Worm (Caenorhabditis elegans) whole organism, L3 larva: ENCODE measurements around the gene C28C12.12.

Experiments used
- R02D3.7 ChIP-seq: fragments of 150-350 bp; optimal IDR thresholded peaks from 2 replicates; lab custom pipeline; 2014; ENCODE audit warnings: missing biosample characterization, missing genetic modification characterization
- ZK546.5 ChIP-seq: sonication (generic microtip); optimal IDR thresholded peaks from 2 replicates; lab custom pipeline; 2017; ENCODE audit warnings: missing biosample characterization, missing genetic modification characterization
- aly-2 ChIP-seq: fragments of 150-350 bp; optimal IDR thresholded peaks from 2 replicates; lab custom pipeline; 2014; ENCODE audit warnings: missing biosample characterization, missing genetic modification characterization
- ama-1 ChIP-seq: fragments of 150-350 bp; optimal IDR thresholded peaks from 2 replicates; lab custom pipeline; 2018
- ceh-16 ChIP-seq: sonication (generic microtip); optimal IDR thresholded peaks from 2 replicates; lab custom pipeline; 2017; ENCODE audit warnings: missing biosample characterization, missing genetic modification characterization
- ceh-28 ChIP-seq: fragments of 150-350 bp; optimal IDR thresholded peaks from 2 replicates; lab custom pipeline; 2014; ENCODE audit warnings: missing biosample characterization, missing genetic modification reagents, missing genetic modification characterization
- ceh-82 ChIP-seq: fragments of 150-350 bp; optimal IDR thresholded peaks from 2 replicates; lab custom pipeline; 2014; ENCODE audit warnings: missing biosample characterization, missing genetic modification characterization
- ceh-9 ChIP-seq: sonication (generic microtip); optimal IDR thresholded peaks from 2 replicates; lab custom pipeline; 2018; ENCODE audit warnings: missing biosample characterization, missing genetic modification characterization
- daf-12 ChIP-seq: fragments of 150-350 bp; optimal IDR thresholded peaks from 2 replicates; lab custom pipeline; 2014; ENCODE audit warnings: missing biosample characterization, missing genetic modification reagents, missing genetic modification characterization
- egl-27 ChIP-seq: sonication (generic microtip); optimal IDR thresholded peaks from 4 replicates; lab custom pipeline; 2017; ENCODE audit warnings: missing biosample characterization, missing genetic modification reagents, missing genetic modification characterization
- egl-5 ChIP-seq: fragments of 150-350 bp; optimal IDR thresholded peaks from 2 replicates; lab custom pipeline; 2017; ENCODE audit warnings: missing biosample characterization, missing genetic modification reagents, missing genetic modification characterization, inconsistent platforms
- elt-1 ChIP-seq: fragments of 150-350 bp; optimal IDR thresholded peaks from 2 replicates; lab custom pipeline; 2014; ENCODE audit warnings: missing biosample characterization, missing genetic modification characterization
- elt-2 ChIP-seq: sonication (generic microtip); optimal IDR thresholded peaks from 2 replicates; lab custom pipeline; 2016; ENCODE audit warnings: missing genetic modification reagents, mild to moderate bottlenecking, missing genetic modification characterization, missing compliant biosample characterization
- elt-3 ChIP-seq, 3 experiments: fragments of 150-350 bp in 1 of 3; sonication (generic microtip) in 2 of 3; optimal IDR thresholded peaks; 2 replicates in 2 of 3; 4 replicates in 1 of 3; lab custom pipeline; 2014 to 2017; ENCODE audit warnings: missing biosample characterization in 3 of 3, missing genetic modification characterization in 3 of 3
- eor-1 ChIP-seq, 2 experiments: fragments of 150-350 bp; optimal IDR thresholded peaks; 2 replicates each; lab custom pipeline; 2014 to 2018; ENCODE audit warnings: missing biosample characterization in 2 of 2, missing genetic modification characterization in 2 of 2
- fkh-10 ChIP-seq: sonication (generic microtip); optimal IDR thresholded peaks from 2 replicates; lab custom pipeline; 2017; ENCODE audit warnings: missing biosample characterization, missing genetic modification reagents, missing genetic modification characterization
- fkh-2 ChIP-seq: fragments of 150-350 bp; optimal IDR thresholded peaks from 2 replicates; lab custom pipeline; 2014; ENCODE audit warnings: missing biosample characterization, missing genetic modification reagents, missing genetic modification characterization
- fos-1 ChIP-seq: fragments of 150-350 bp; optimal IDR thresholded peaks from 2 replicates; lab custom pipeline; 2014; ENCODE audit warnings: missing biosample characterization, missing genetic modification characterization
- hmg-11 ChIP-seq: sonication (generic microtip); optimal IDR thresholded peaks from 2 replicates; lab custom pipeline; 2016; ENCODE audit warnings: missing genetic modification characterization, missing compliant biosample characterization
- jun-1 ChIP-seq: fragments of 150-350 bp; optimal IDR thresholded peaks from 2 replicates; lab custom pipeline; 2014; ENCODE audit warnings: missing biosample characterization, missing genetic modification reagents, missing genetic modification characterization
- lin-15B ChIP-seq: fragments of 150-350 bp; optimal IDR thresholded peaks from 2 replicates; lab custom pipeline; 2014; ENCODE audit warnings: missing biosample characterization, missing genetic modification characterization
- lin-39 ChIP-seq: fragments of 150-350 bp; optimal IDR thresholded peaks from 2 replicates; lab custom pipeline; 2018; ENCODE audit warnings: missing biosample characterization, missing genetic modification reagents, missing genetic modification characterization
- lsy-12 ChIP-seq: sonication (generic microtip); optimal IDR thresholded peaks from 2 replicates; lab custom pipeline; 2016; ENCODE audit warnings: mild to moderate bottlenecking, missing genetic modification characterization, missing compliant biosample characterization
- mdl-1 ChIP-seq: fragments of 150-350 bp; optimal IDR thresholded peaks from 2 replicates; lab custom pipeline; 2014; ENCODE audit warnings: missing biosample characterization, missing genetic modification characterization
- mml-1 ChIP-seq: fragments of 150-350 bp; sonication (generic microtip); optimal IDR thresholded peaks from 3 replicates; lab custom pipeline; 2014; ENCODE audit warnings: missing biosample characterization, missing genetic modification characterization
- nfya-1 ChIP-seq: sonication (generic microtip); optimal IDR thresholded peaks from 2 replicates; lab custom pipeline; 2017; ENCODE audit warnings: missing genetic modification characterization, mild to moderate bottlenecking, missing compliant biosample characterization, antibody characterized with exemption, moderate library complexity; ENCODE audit not compliant: insufficient read depth
- nhr-11 ChIP-seq: fragments of 150-350 bp; optimal IDR thresholded peaks from 2 replicates; lab custom pipeline; 2014; ENCODE audit warnings: missing biosample characterization, missing genetic modification characterization
- nhr-12 ChIP-seq: fragments of 150-350 bp; optimal IDR thresholded peaks from 2 replicates; lab custom pipeline; 2014; ENCODE audit warnings: missing biosample characterization, missing genetic modification characterization
- nhr-23 ChIP-seq: fragments of 150-350 bp; optimal IDR thresholded peaks from 2 replicates; lab custom pipeline; 2014; ENCODE audit warnings: missing biosample characterization, missing genetic modification reagents, missing genetic modification characterization
- nhr-237 ChIP-seq: fragments of 150-350 bp; optimal IDR thresholded peaks from 2 replicates; lab custom pipeline; 2014; ENCODE audit warnings: missing biosample characterization, missing genetic modification characterization
- nhr-25 ChIP-seq: sonication (generic microtip); optimal IDR thresholded peaks from 2 replicates; lab custom pipeline; 2017; ENCODE audit warnings: missing biosample characterization, missing genetic modification characterization
- nhr-28 ChIP-seq: fragments of 150-350 bp; optimal IDR thresholded peaks from 2 replicates; lab custom pipeline; 2014; ENCODE audit warnings: missing biosample characterization, missing genetic modification characterization
- nhr-43 ChIP-seq: sonication (generic microtip); optimal IDR thresholded peaks from 2 replicates; lab custom pipeline; 2016; ENCODE audit warnings: mild to moderate bottlenecking, missing genetic modification characterization, missing compliant biosample characterization; ENCODE audit not compliant: poor library complexity, severe bottlenecking
- nhr-67 ChIP-seq: fragments of 150-350 bp; optimal IDR thresholded peaks from 2 replicates; lab custom pipeline; 2014; ENCODE audit warnings: missing biosample characterization, missing genetic modification characterization
- nhr-76 ChIP-seq: fragments of 150-350 bp; sonication (generic microtip); optimal IDR thresholded peaks from 5 replicates; lab custom pipeline; 2014; ENCODE audit warnings: missing biosample characterization, missing genetic modification characterization
- nhr-77 ChIP-seq: fragments of 150-350 bp; optimal IDR thresholded peaks from 2 replicates; lab custom pipeline; 2014; ENCODE audit warnings: missing biosample characterization, missing genetic modification characterization
- pha-4 ChIP-seq: fragments of 150-350 bp; optimal IDR thresholded peaks from 2 replicates; lab custom pipeline; 2014; ENCODE audit warnings: missing biosample characterization, missing genetic modification reagents, missing genetic modification characterization
- pqm-1 ChIP-seq: fragments of 150-350 bp; optimal IDR thresholded peaks from 2 replicates; lab custom pipeline; 2017; ENCODE audit warnings: missing biosample characterization, missing genetic modification characterization, inconsistent platforms
- sea-2 ChIP-seq: fragments of 150-350 bp; sonication (generic microtip); optimal IDR thresholded peaks from 4 replicates; lab custom pipeline; 2014; ENCODE audit warnings: missing biosample characterization, missing genetic modification reagents, missing genetic modification characterization
- skn-1 ChIP-seq: fragments of 150-350 bp; optimal IDR thresholded peaks from 2 replicates; lab custom pipeline; 2014; ENCODE audit warnings: missing biosample characterization, missing genetic modification characterization
- snpc-4 ChIP-seq: fragments of 150-350 bp; optimal IDR thresholded peaks from 2 replicates; lab custom pipeline; 2014; ENCODE audit warnings: missing biosample characterization, missing genetic modification characterization
- tbx-2 ChIP-seq: sonication (generic microtip); optimal IDR thresholded peaks from 2 replicates; lab custom pipeline; 2016; ENCODE audit warnings: mild to moderate bottlenecking, missing genetic modification characterization, missing compliant biosample characterization
- unc-39 ChIP-seq: sonication (generic microtip); optimal IDR thresholded peaks from 4 replicates; lab custom pipeline; 2017; ENCODE audit warnings: missing biosample characterization, missing genetic modification characterization
- unc-62 ChIP-seq: fragments of 150-350 bp; sonication (generic microtip); optimal IDR thresholded peaks from 4 replicates; lab custom pipeline; 2014; ENCODE audit warnings: missing biosample characterization, missing genetic modification reagents, missing genetic modification characterization
- zag-1 ChIP-seq: fragments of 150-350 bp; optimal IDR thresholded peaks from 2 replicates; lab custom pipeline; 2014; ENCODE audit warnings: missing biosample characterization, missing genetic modification characterization
- ztf-11 ChIP-seq: fragments of 150-350 bp; optimal IDR thresholded peaks from 2 replicates; lab custom pipeline; 2014; ENCODE audit warnings: missing biosample characterization, missing genetic modification characterization
- ztf-4 ChIP-seq: fragments of 150-350 bp; optimal IDR thresholded peaks from 2 replicates; lab custom pipeline; 2014; ENCODE audit warnings: missing biosample characterization, missing genetic modification characterization

C28C12.12 gene

DNA sequence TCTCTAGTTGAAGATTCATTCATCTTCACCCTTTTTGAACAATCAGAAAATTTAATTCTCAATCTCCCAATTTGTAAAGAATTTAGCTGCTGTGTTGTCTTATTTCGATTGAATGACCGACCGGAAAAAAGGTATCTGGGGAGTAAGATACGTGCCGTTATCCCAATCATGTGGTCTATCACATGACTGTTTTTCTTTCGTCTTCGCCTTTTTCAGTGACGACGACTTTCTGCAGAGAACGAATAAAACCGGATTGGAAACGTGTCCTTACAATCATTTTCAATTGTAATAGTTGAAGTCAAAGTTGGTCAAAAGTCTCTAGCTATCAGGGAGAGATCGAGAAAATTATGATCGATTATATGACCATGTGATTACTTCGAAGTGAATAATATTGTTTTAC is 32.9 kb upstream of the C28C12.12 start:
- TF ChIP-seq ztf-4 (tag; lab: Kevin White, UChicago), result no peak
- TF ChIP-seq sea-2 (GFP tag; lab: Kevin White, UChicago), result no peak
- no peak for TF ChIP-seq egl-5
- no peak for TF ChIP-seq nhr-77
- no peak for TF ChIP-seq lin-39 (tag; lab: Kevin White, UChicago)
- TF ChIP-seq skn-1 (tag; lab: Kevin White, UChicago), result no peak
- TF ChIP-seq nhr-12, result no peak
- no peak for TF ChIP-seq nhr-11 (tag; lab: Kevin White, UChicago)
- TF ChIP-seq nhr-28 (tag; lab: Kevin White, UChicago), result no peak
- peak; percentile 9 for TF ChIP-seq nfya-1 (tag; lab: Kevin White, UChicago)
- TF ChIP-seq zag-1 (tag; lab: Kevin White, UChicago), result no peak
- no peak for TF ChIP-seq nhr-76
- TF ChIP-seq elt-3 (tag; optimal IDR thresholded peaks at IDR 0.05; lab: Kevin White, UChicago), result peak in 1 of 3 experiments; percentile 22
- TF ChIP-seq mml-1 (tag; lab: Kevin White, UChicago), result no peak
- peak; percentile 96 for TF ChIP-seq nhr-43 (tag; lab: Kevin White, UChicago)
- no peak for TF ChIP-seq fkh-10 (GFP tag; lab: Kevin White, UChicago)
- no peak for TF ChIP-seq pha-4 (tag; lab: Kevin White, UChicago)
- TF ChIP-seq nhr-25 (tag; lab: Kevin White, UChicago), result peak; percentile 92
- TF ChIP-seq R02D3.7 (tag; lab: Kevin White, UChicago), result no peak
- no peak for TF ChIP-seq fos-1
- peak; percentile 41 for TF ChIP-seq tbx-2 (tag; lab: Kevin White, UChicago)
- TF ChIP-seq ceh-82 (tag; lab: Kevin White, UChicago), result no peak
- no peak for TF ChIP-seq eor-1 (tag; optimal IDR thresholded peaks at IDR 0.05; lab: Kevin White, UChicago)
- TF ChIP-seq aly-2 (tag; lab: Kevin White, UChicago), result no peak
- no peak for TF ChIP-seq elt-2 (tag; lab: Kevin White, UChicago)
- TF ChIP-seq egl-27 (tag; lab: Kevin White, UChicago), result no peak
- TF ChIP-seq ceh-16, result no peak
- no peak for TF ChIP-seq ceh-28 (tag; lab: Kevin White, UChicago)
- TF ChIP-seq ZK546.5, result no peak
- no peak for TF ChIP-seq unc-62 (GFP tag; lab: Kevin White, UChicago)
- no peak for TF ChIP-seq ztf-11
- TF ChIP-seq jun-1 (tag; lab: Kevin White, UChicago), result no peak
- peak; percentile 55 for TF ChIP-seq lsy-12 (tag; lab: Kevin White, UChicago)
- no peak for TF ChIP-seq fkh-2 (tag; lab: Kevin White, UChicago)
- TF ChIP-seq nhr-237 (tag; lab: Kevin White, UChicago), result no peak
- no peak for TF ChIP-seq unc-39 (tag; lab: Kevin White, UChicago)
- TF ChIP-seq nhr-23 (tag; lab: Kevin White, UChicago), result peak; percentile 95
- TF ChIP-seq ama-1 (lab: Kevin White, UChicago), result peak; percentile 36
- peak; percentile 18 for TF ChIP-seq daf-12 (tag; lab: Kevin White, UChicago)
- no peak for TF ChIP-seq nhr-67 (tag; lab: Kevin White, UChicago)
- TF ChIP-seq ceh-9 (tag; lab: Kevin White, UChicago), result no peak
- TF ChIP-seq elt-1 (tag; lab: Kevin White, UChicago), result no peak
- TF ChIP-seq snpc-4 (tag; lab: Kevin White, UChicago), result no peak
- TF ChIP-seq mdl-1, result peak; percentile 35
- TF ChIP-seq pqm-1, result no peak
- no peak for TF ChIP-seq hmg-11
- no peak for TF ChIP-seq lin-15B (tag; lab: Kevin White, UChicago)
